Worm (Caenorhabditis elegans) whole organism, L1 larva: Measurements from ENCODE around the gene str-90.

Source experiments
- Y116A8C.19 ChIP-seq: sonication (generic microtip); optimal IDR thresholded peaks from 2 replicates; lab custom pipeline; 2016; ENCODE audit warnings: missing compliant biosample characterization, missing genetic modification characterization, borderline replicate concordance
- ama-1 ChIP-seq: fragments of 150-350 bp; optimal IDR thresholded peaks from 2 replicates; lab custom pipeline; 2014
- blmp-1 ChIP-seq: fragments of 150-350 bp; optimal IDR thresholded peaks from 2 replicates; lab custom pipeline; 2014; ENCODE audit warnings: missing biosample characterization, missing genetic modification characterization
- elt-2 ChIP-seq: sonication (generic microtip); optimal IDR thresholded peaks from 2 replicates; lab custom pipeline; 2016; ENCODE audit warnings: missing genetic modification characterization, mild to moderate bottlenecking, inconsistent platforms, missing compliant biosample characterization, missing genetic modification reagents
- lin-39 ChIP-seq: fragments of 150-350 bp; optimal IDR thresholded peaks from 2 replicates; lab custom pipeline; 2014; ENCODE audit warnings: missing biosample characterization, missing genetic modification reagents, missing genetic modification characterization
- snpc-4 ChIP-seq: fragments of 150-350 bp; optimal IDR thresholded peaks from 2 replicates; lab custom pipeline; 2014; ENCODE audit warnings: missing biosample characterization, missing genetic modification characterization
- ztf-11 ChIP-seq, 2 experiments: sonication (generic microtip); optimal IDR thresholded peaks; 2 replicates each; lab custom pipeline; 2016 to 2017; ENCODE audit warnings: missing genetic modification characterization in 2 of 2, missing biosample characterization in 1 of 2, missing compliant biosample characterization in 1 of 2

DNA sequence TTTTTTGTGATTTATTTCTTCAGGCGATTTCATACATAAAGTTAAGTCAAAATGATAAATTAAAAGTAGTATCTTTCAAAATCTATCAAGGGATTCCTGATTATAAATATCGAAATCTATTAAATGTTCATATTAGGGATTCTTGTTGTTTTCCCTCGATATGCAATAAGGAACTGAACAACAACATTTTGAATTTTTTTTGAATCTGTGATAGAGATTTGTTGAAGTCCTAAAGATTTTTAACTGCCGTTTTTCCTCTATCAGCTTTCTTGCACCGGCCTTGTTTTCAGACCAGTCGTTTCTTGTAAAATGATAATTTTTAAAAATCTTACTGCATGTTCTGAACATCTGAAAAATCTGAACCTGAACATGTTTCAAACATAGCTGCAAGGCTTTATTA is 52.7 kb downstream of the str-90 start:
- no peak for TF ChIP-seq lin-39 (tag; lab: Kevin White, UChicago)
- TF ChIP-seq snpc-4 (tag; lab: Kevin White, UChicago), result no peak
- no peak for TF ChIP-seq ztf-11 (tag; optimal IDR thresholded peaks at IDR 0.05; lab: Kevin White, UChicago)
- TF ChIP-seq elt-2, result no peak
- no peak for TF ChIP-seq ama-1 (lab: Kevin White, UChicago)
- no peak for TF ChIP-seq Y116A8C.19 (tag; lab: Kevin White, UChicago)
- TF ChIP-seq blmp-1 (tag; lab: Kevin White, UChicago), result no peak
